Fruit fly (Drosophila melanogaster): ENCODE data around the gene Cad86C.

Cad86C gene

dm6 chr3R:10872148-10872783 is 45.4 kb downstream of the Cad86C start, which contains the start of gene Fdh (continued):
- TF ChIP-seq CG15514 (GFP tag; optimal IDR thresholded peaks at IDR 0.05) (peak; percentile 49), CG17829 (tag; optimal IDR thresholded peaks at IDR 0.05) (peak; percentile 75), gfzf (GFP tag; optimal IDR thresholded peaks at IDR 0.05) (peak; percentile 69), rib (GFP tag; IDR thresholded peaks at IDR 0.05) (no peak), so (GFP tag; IDR thresholded peaks at IDR 0.05) (no peak), gro (GFP tag; optimal IDR thresholded peaks at IDR 0.05) (no peak), CG13123 (GFP tag; optimal IDR thresholded peaks at IDR 0.05) (peak; percentile 98), YL-1 (GFP tag; optimal IDR thresholded peaks at IDR 0.05) (peak; percentile 41), CG2875 (GFP tag; optimal IDR thresholded peaks at IDR 0.05) (no peak), da (GFP tag; optimal IDR thresholded peaks at IDR 0.05) (no peak), CG33557 (GFP tag; optimal IDR thresholded peaks at IDR 0.05) (peak; percentile 76), BEAF-32 (GFP tag; optimal IDR thresholded peaks at IDR 0.05) (peak; percentile 22), PHDP (tag; optimal IDR thresholded peaks at IDR 0.05) (peak; percentile 70), CG15269 (tag; optimal IDR thresholded peaks at IDR 0.05) (peak; percentile 67)

dm6 chr3R:10872820-10873219 is 45.9 kb downstream of the Cad86C start, which contains the start of gene CG4596:
Gene CG4596 (plus strand): TSS chr3R:10873038.
- TF ChIP-seq Gug (GFP tag; IDR thresholded peaks at IDR 0.05): no peak
- TF ChIP-seq CG7271 (tag; optimal IDR thresholded peaks at IDR 0.05): no peak
- 0 out of 2 replicates have a peak, but pooled peaks have one; percentile 33 for TF ChIP-seq MBD-R2 (GFP tag; IDR thresholded peaks at IDR 0.05)
- TF ChIP-seq toy (GFP tag; IDR thresholded peaks at IDR 0.05): no peak
- TF ChIP-seq onecut (GFP tag; IDR thresholded peaks at IDR 0.05): peak; percentile 98
- TF ChIP-seq Med (GFP tag): peak; percentile 1
- no peak for TF ChIP-seq CG3163 (GFP tag; optimal IDR thresholded peaks at IDR 0.05)
- TF ChIP-seq CG2712 (tag; optimal IDR thresholded peaks at IDR 0.05): no peak
- no peak for TF ChIP-seq nerfin-2 (GFP tag; IDR thresholded peaks at IDR 0.05; ENCODE audit: partially characterized antibody)
- no peak for TF ChIP-seq sima (GFP tag; optimal IDR thresholded peaks at IDR 0.05)
- TF ChIP-seq CG34422 (GFP tag; IDR thresholded peaks at IDR 0.05): 0 out of 3 replicates have a peak, but pooled peaks have one; percentile 13
- TF ChIP-seq unc-4 (GFP tag; IDR thresholded peaks at IDR 0.05; ENCODE audit: partially characterized antibody): no peak
- peak; percentile 83 for TF ChIP-seq ewg (GFP tag; optimal IDR thresholded peaks at IDR 0.05)
- TF ChIP-seq Ssrp (tag; optimal IDR thresholded peaks at IDR 0.05): no peak
- no peak for TF ChIP-seq p53 (GFP tag; optimal IDR thresholded peaks at IDR 0.05)
- TF ChIP-seq Deaf1 (tag; optimal IDR thresholded peaks at IDR 0.05): no peak

- TF ChIP-seq CG31441 (GFP tag; IDR thresholded peaks at IDR 0.05): peak; percentile 87
- peak; percentile 75 for TF ChIP-seq CG6683 (GFP tag; optimal IDR thresholded peaks at IDR 0.05)
- TF ChIP-seq onecut (GFP tag; IDR thresholded peaks at IDR 0.05): peak; percentile 68
- peak; percentile 74 for TF ChIP-seq CG3407 (GFP tag; optimal IDR thresholded peaks at IDR 0.05)
- no peak for TF ChIP-seq CG10565 (GFP tag; optimal IDR thresholded peaks at IDR 0.05)
- TF ChIP-seq insv (GFP tag; optimal IDR thresholded peaks at IDR 0.05): peak in 1 of 2 experiments; percentile 60
- TF ChIP-seq caup (GFP tag; optimal IDR thresholded peaks at IDR 0.05; ENCODE audit: severe bottlenecking): peak; percentile 91
- peak; percentile 16 for TF ChIP-seq slou (GFP tag; optimal IDR thresholded peaks at IDR 0.05)
- no peak for TF ChIP-seq Lpt (GFP tag; optimal IDR thresholded peaks at IDR 0.05)
- TF ChIP-seq cad (GFP tag; optimal IDR thresholded peaks at IDR 0.05): no peak
- peak; percentile 45 for TF ChIP-seq Oli (tag; optimal IDR thresholded peaks at IDR 0.05)
- peak; percentile 57; the same call in 2 of the 3 replicates for TF ChIP-seq ase (GFP tag; IDR thresholded peaks at IDR 0.05)
- peak; percentile 61 for TF ChIP-seq nmo (GFP tag; optimal IDR thresholded peaks at IDR 0.05)
- no peak for TF ChIP-seq knrl (GFP tag; IDR thresholded peaks at IDR 0.05; ENCODE audit: partially characterized antibody)
- no peak for TF ChIP-seq h (optimal IDR thresholded peaks at IDR 0.05)
- peak; percentile 40 for TF ChIP-seq CG8359 (GFP tag; optimal IDR thresholded peaks at IDR 0.05; ENCODE audit: borderline replicate concordance)
- peak; percentile 32; the same call in 1 of the 2 replicates for TF ChIP-seq ap (GFP tag; IDR thresholded peaks at IDR 0.05)
These were observed 48.9 kb downstream of the Cad86C start, which contains the start of gene Sodh2 for dm6 chr3R:10875515-10876434. Gene Sodh2 (plus strand): TSS chr3R:10876384.
